Fruit fly (Drosophila melanogaster) whole organism: ENCODE data around the gene Ppn.

Source experiments
- CG8478 ChIP-seq: fragments of >200 bp; optimal IDR thresholded peaks from 2 replicates; lab custom pipeline; 2018; ENCODE audit warnings: inconsistent platforms
- Dll ChIP-seq: fragments of >200 bp; optimal IDR thresholded peaks from 2 replicates; lab custom pipeline; 2017
- EcR ChIP-seq, 2 experiments: fragments of >200 bp; optimal IDR thresholded peaks; 2 replicates each; lab custom pipeline; 2017; ENCODE audit warnings: missing biosample characterization in 2 of 2, missing genetic modification characterization in 2 of 2, missing genetic modification reagents in 2 of 2
- pan ChIP-seq: fragments of >200 bp; optimal IDR thresholded peaks from 2 replicates; lab custom pipeline; 2017
- psq ChIP-seq: fragments of >200 bp; optimal IDR thresholded peaks from 2 replicates; lab custom pipeline; 2017
- usp ChIP-seq: fragments of >200 bp; optimal IDR thresholded peaks from 2 replicates; lab custom pipeline; 2017; ENCODE audit warnings: missing biosample characterization, missing genetic modification characterization, mixed read lengths

Ppn gene

DNA sequence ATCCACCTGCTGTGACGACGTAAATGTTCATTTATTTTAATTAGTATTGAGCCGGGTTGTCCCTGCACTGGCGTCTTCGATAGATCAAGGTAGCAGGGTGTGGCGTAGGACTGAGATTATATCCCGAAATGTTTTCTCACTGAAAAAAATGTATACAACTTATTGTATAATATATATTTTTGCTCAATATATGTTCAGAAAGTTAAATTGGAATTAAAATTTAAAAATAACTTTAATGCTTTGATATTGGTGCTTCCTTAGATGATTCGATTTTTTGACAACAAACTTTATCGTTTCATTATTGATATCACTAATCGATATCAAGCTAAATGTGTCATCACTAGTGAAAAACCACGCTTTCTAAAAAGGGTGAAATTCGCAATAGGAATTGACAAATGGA, 55.9 kb downstream of the Ppn start, which contains the start of gene CG1894:
CG1894 (plus strand) TSS at position 301 of the 400 bp plus-strand sequence.
- TF ChIP-seq usp (GFP tag; lab: Kevin White, UChicago) (no peak), EcR (GFP tag; optimal IDR thresholded peaks at IDR 0.05; lab: Kevin White, UChicago) (no peak), pan (lab: Kevin White, UChicago) (no peak), CG8478 (lab: Kevin White, UChicago) (no peak), Dll (lab: Kevin White, UChicago) (no peak), psq (lab: Kevin White, UChicago) (no peak)
